Worm (Caenorhabditis elegans) whole organism, L4 larva: ENCODE results near the gene T27A1.3.
"Not testable (repeated sequence)": the region's sequence is repeated elsewhere in the genome, so short reads cannot be mapped to it uniquely, and the experiment has no call there.

Source experiments
- Y5F2A.4 ChIP-seq: fragments of 200-800 bp; sonication (Bioruptor generic); optimal IDR thresholded peaks from 2 replicates; lab custom pipeline; 2018; ENCODE audit warnings: mild to moderate bottlenecking, missing genetic modification characterization, missing compliant biosample characterization
- ceh-82 ChIP-seq: sonication (generic microtip); optimal IDR thresholded peaks from 2 replicates; lab custom pipeline; 2017; ENCODE audit warnings: missing biosample characterization, missing genetic modification characterization
- egl-27 ChIP-seq: sonication (generic microtip); optimal IDR thresholded peaks from 3 replicates; lab custom pipeline; 2017; ENCODE audit warnings: missing biosample characterization, missing genetic modification reagents, missing genetic modification characterization
- fkh-10 ChIP-seq: fragments of 150-350 bp; optimal IDR thresholded peaks from 2 replicates; lab custom pipeline; 2014; ENCODE audit warnings: missing biosample characterization, missing genetic modification reagents, missing genetic modification characterization
- jun-1 ChIP-seq: fragments of 150-350 bp; optimal IDR thresholded peaks from 2 replicates; lab custom pipeline; 2014; ENCODE audit warnings: missing biosample characterization, missing genetic modification reagents, missing genetic modification characterization
- nhr-25 ChIP-seq: sonication (generic microtip); optimal IDR thresholded peaks from 2 replicates; lab custom pipeline; 2017; ENCODE audit warnings: missing genetic modification characterization, mild to moderate bottlenecking, missing compliant biosample characterization, antibody characterized with exemption, moderate library complexity, borderline replicate concordance; ENCODE audit not compliant: insufficient read depth
- nhr-77 ChIP-seq: fragments of 150-350 bp; optimal IDR thresholded peaks from 2 replicates; lab custom pipeline; 2014; ENCODE audit warnings: missing biosample characterization, missing genetic modification characterization
- php-3 ChIP-seq: fragments of 200-800 bp; sonication (Bioruptor generic); IDR thresholded peaks from 2 replicates; pipeline ENCODE4 v1.3.6; 2022; ENCODE audit warnings: missing genetic modification reagents, missing genetic modification characterization, missing compliant biosample characterization

DNA sequence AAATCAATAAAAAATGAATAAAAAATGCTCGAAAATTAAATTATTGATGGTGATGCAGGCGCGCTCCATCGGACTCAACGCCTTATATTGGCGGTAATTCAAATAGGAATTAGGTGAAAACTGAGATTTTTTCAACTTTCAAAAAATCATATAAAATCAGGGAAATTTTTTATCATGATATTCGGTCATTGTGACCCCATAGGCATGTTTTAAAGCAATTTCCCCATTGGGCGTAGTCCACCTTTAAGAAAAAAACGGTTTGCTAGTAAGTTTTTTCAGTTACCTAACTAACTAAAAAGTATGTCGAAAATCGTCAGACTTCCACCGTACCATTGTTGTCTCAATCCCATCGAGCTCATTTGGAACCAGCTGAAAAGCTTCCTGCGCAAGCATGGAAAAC, 57.9 kb downstream of the T27A1.3 start, which contains the start of gene W08F4.1:
- not testable (repeated sequence) for TF ChIP-seq nhr-25 (tag; lab: Kevin White, UChicago); nhr-77 (tag; lab: Kevin White, UChicago); fkh-10 (GFP tag; lab: Kevin White, UChicago); jun-1 (tag; lab: Kevin White, UChicago); Y5F2A.4; php-3 (GFP tag; lab: Robert Waterston, UW); ceh-82 (tag; lab: Kevin White, UChicago); egl-27 (tag; lab: Kevin White, UChicago)
